Worm (Caenorhabditis elegans) whole organism, young adult: ENCODE results near the gene hrg-9.

ENCODE experiments used
- Y67H2A.10 ChIP-seq: fragments of 200-800 bp; sonication (Bioruptor generic); conservative IDR thresholded peaks from 2 replicates; pipeline ENCODE4 v1.3.6; 2022; ENCODE audit warnings: missing genetic modification reagents, missing genetic modification characterization, missing compliant biosample characterization
- ceh-91 ChIP-seq: fragments of 200-800 bp; sonication (Bioruptor generic); IDR thresholded peaks from 2 replicates; pipeline ENCODE4 v1.3.6; 2022; ENCODE audit warnings: missing genetic modification reagents, missing genetic modification characterization, missing compliant biosample characterization
- fkh-3 ChIP-seq: sonication (generic microtip); optimal IDR thresholded peaks from 2 replicates; lab custom pipeline; 2016; ENCODE audit warnings: mild to moderate bottlenecking, missing genetic modification characterization, missing compliant biosample characterization
- gei-17 ChIP-seq: fragments of 200-800 bp; sonication (Bioruptor generic); optimal IDR thresholded peaks from 2 replicates; lab custom pipeline; 2018; ENCODE audit warnings: mild to moderate bottlenecking, missing genetic modification characterization, missing compliant biosample characterization
- lsl-1 ChIP-seq: fragments of 200-800 bp; sonication (Bioruptor generic); optimal IDR thresholded peaks from 2 replicates; lab custom pipeline; 2018; ENCODE audit warnings: mild to moderate bottlenecking, missing genetic modification characterization, moderate library complexity, missing compliant biosample characterization
- madf-3 ChIP-seq: fragments of 200-800 bp; sonication (Bioruptor generic); IDR thresholded peaks from 2 replicates; pipeline ENCODE4 v1.3.6; 2022; ENCODE audit warnings: missing genetic modification reagents, missing genetic modification characterization, missing compliant biosample characterization
- pha-4 ChIP-seq: fragments of 150-350 bp; sonication (generic microtip); optimal IDR thresholded peaks from 2 replicates; lab custom pipeline; 2014; ENCODE audit warnings: missing biosample characterization, missing genetic modification reagents, missing genetic modification characterization
- snpc-4 ChIP-seq, 5 experiments: fragments of 150-350 bp in 1 of 5; sonication (generic microtip) in 4 of 5; optimal IDR thresholded peaks; 2 replicates each; lab custom pipeline; 2014 to 2018; ENCODE audit warnings: missing genetic modification characterization in 5 of 5, missing biosample characterization in 3 of 5, antibody characterized with exemption in 2 of 5, mild to moderate bottlenecking in 2 of 5, missing compliant biosample characterization in 2 of 5, missing genotype in 2 of 5, moderate library complexity in 2 of 5, missing genetic modification reagents in 1 of 5
- unc-130 ChIP-seq: sonication (generic microtip); optimal IDR thresholded peaks from 2 replicates; lab custom pipeline; 2016; ENCODE audit warnings: missing genetic modification reagents, missing genetic modification characterization, missing compliant biosample characterization
- unc-62 ChIP-seq: fragments of 150-350 bp; optimal IDR thresholded peaks from 2 replicates; lab custom pipeline; 2014; ENCODE audit warnings: missing biosample characterization, missing genetic modification reagents, missing genetic modification characterization
- ztf-6 ChIP-seq: fragments of 200-800 bp; sonication (Bioruptor generic); IDR thresholded peaks from 2 replicates; pipeline ENCODE4 v1.3.6; 2022; ENCODE audit warnings: missing genetic modification reagents, missing genetic modification characterization, missing compliant biosample characterization

- TF ChIP-seq ceh-91 (GFP tag; lab: Robert Waterston, UW) (no peak), gei-17 (GFP tag; lab: Kevin White, UChicago) (no peak), pha-4 (no peak), madf-3 (GFP tag; lab: Robert Waterston, UW) (no peak), unc-62 (GFP tag; lab: Kevin White, UChicago) (no peak), Y67H2A.10 (GFP tag; lab: Robert Waterston, UW) (no peak), snpc-4 (GFP tag; optimal IDR thresholded peaks at IDR 0.05; lab: Kevin White, UChicago) (no peak), snpc-4 (tag; optimal IDR thresholded peaks at IDR 0.05; lab: Kevin White, UChicago) (no peak), lsl-1 (no peak), fkh-3 (tag; lab: Kevin White, UChicago) (no peak), ztf-6 (GFP tag; lab: Robert Waterston, UW) (no peak), unc-130 (GFP tag; lab: Kevin White, UChicago) (no peak)
These were observed 36.4 kb upstream of the hrg-9 start, which contains the start of gene far-4 for ce11 chrV:12999559-12999958.
